Fruit fly (Drosophila melanogaster) whole organism, embryonic: ENCODE results near the gene scrt.
A peak's percentile ranks its signal among the peaks of the same experiment; 100 is the strongest.

ENCODE experiments used
- Ada2b ChIP-seq: fragments of 200-800 bp; sonication (Bioruptor generic); IDR thresholded peaks from 2 replicates; pipeline ENCODE4 v1.3.6; 2022; ENCODE audit warnings: missing biosample characterization, missing genetic modification characterization
- Adf1 ChIP-seq: fragments of 200-800 bp; sonication (Bioruptor generic); IDR thresholded peaks from 2 replicates; pipeline ENCODE4 v1.3.6; 2022; ENCODE audit warnings: missing biosample characterization, missing genetic modification characterization
- CG10366 ChIP-seq: fragments of 200-800 bp; sonication (Bioruptor generic); IDR thresholded peaks from 2 replicates; pipeline ENCODE4 v1.3.6; 2022; ENCODE audit warnings: missing biosample characterization, missing genetic modification characterization
- CG10959 ChIP-seq: fragments of 200-800 bp; sonication (Bioruptor generic); IDR thresholded peaks from 2 replicates; pipeline ENCODE4 v1.3.6; 2022; ENCODE audit warnings: missing biosample characterization, missing genetic modification characterization
- CG12769 ChIP-seq: fragments of 200-800 bp; sonication (Bioruptor generic); optimal IDR thresholded peaks from 2 replicates; lab custom pipeline; 2019; ENCODE audit warnings: missing biosample characterization, mild to moderate bottlenecking, missing genetic modification characterization, moderate library complexity
- CG12942 ChIP-seq: fragments of 200-800 bp; sonication (Bioruptor generic); optimal IDR thresholded peaks from 3 replicates; lab custom pipeline; 2016; ENCODE audit warnings: missing biosample characterization, missing genetic modification characterization
- CG14710 ChIP-seq: fragments of 200-800 bp; sonication (Bioruptor generic); optimal IDR thresholded peaks from 3 replicates; lab custom pipeline; 2019; ENCODE audit warnings: missing biosample characterization, mild to moderate bottlenecking, missing genetic modification characterization, moderate library complexity
- CG1529 ChIP-seq: fragments of 200-800 bp; sonication (Bioruptor generic); optimal IDR thresholded peaks from 3 replicates; lab custom pipeline; 2018; ENCODE audit warnings: missing biosample characterization, missing genetic modification characterization
- CG15601 ChIP-seq: fragments of 200-800 bp; sonication (Bioruptor generic); optimal IDR thresholded peaks from 3 replicates; lab custom pipeline; 2019; ENCODE audit warnings: missing biosample characterization, mild to moderate bottlenecking, missing genetic modification characterization, moderate library complexity
- CG1602 ChIP-seq: fragments of 200-800 bp; sonication (Bioruptor generic); optimal IDR thresholded peaks from 3 replicates; lab custom pipeline; 2016; ENCODE audit warnings: missing biosample characterization, missing genetic modification characterization
- CG1603 ChIP-seq: fragments of 200-800 bp; sonication (Bioruptor generic); optimal IDR thresholded peaks from 2 replicates; lab custom pipeline; 2019; ENCODE audit warnings: missing biosample characterization, mild to moderate bottlenecking, missing genetic modification characterization, moderate library complexity
- CG17829 ChIP-seq: fragments of 200-800 bp; optimal IDR thresholded peaks from 2 replicates; lab custom pipeline; 2019; ENCODE audit warnings: missing biosample characterization, mild to moderate bottlenecking, missing genetic modification characterization, moderate library complexity
- CG2116 ChIP-seq: fragments of 200-800 bp; sonication (Bioruptor generic); optimal IDR thresholded peaks from 3 replicates; lab custom pipeline; 2018; ENCODE audit warnings: missing biosample characterization, mild to moderate bottlenecking, missing genetic modification characterization
- CG31224 ChIP-seq: fragments of 200-800 bp; sonication (Bioruptor generic); IDR thresholded peaks from 2 replicates; pipeline ENCODE4 v1.3.6; 2022; ENCODE audit warnings: missing biosample characterization, missing genetic modification characterization
- CG32767 ChIP-seq: fragments of 200-800 bp; sonication (Bioruptor generic); IDR thresholded peaks from 2 replicates; pipeline ENCODE4 v1.3.6; 2022; ENCODE audit warnings: missing biosample characterization, missing genetic modification characterization
- CG32772 ChIP-seq: fragments of 200-800 bp; sonication (Bioruptor generic); IDR thresholded peaks from 2 replicates; pipeline ENCODE4 v1.3.6; 2022; ENCODE audit warnings: missing biosample characterization, missing genetic modification characterization
- CG4820 ChIP-seq: fragments of 200-800 bp; sonication (Bioruptor generic); optimal IDR thresholded peaks from 3 replicates; lab custom pipeline; 2016; ENCODE audit warnings: missing biosample characterization, missing genetic modification characterization
- CG5953 ChIP-seq: fragments of 200-800 bp; sonication (Bioruptor generic); IDR thresholded peaks from 2 replicates; pipeline ENCODE4 v1.3.6; 2022; ENCODE audit warnings: missing biosample characterization, missing genetic modification characterization
- CG7786 ChIP-seq: fragments of 200-800 bp; sonication (Bioruptor generic); optimal IDR thresholded peaks from 2 replicates; lab custom pipeline; 2016; ENCODE audit warnings: missing biosample characterization, missing genetic modification characterization
- CG8388 ChIP-seq: fragments of 200-800 bp; sonication (Bioruptor generic); optimal IDR thresholded peaks from 2 replicates; lab custom pipeline; 2019; ENCODE audit warnings: missing biosample characterization, mild to moderate bottlenecking, missing genetic modification characterization, moderate library complexity
- CG8765 ChIP-seq: fragments of 200-800 bp; sonication (Bioruptor generic); IDR thresholded peaks from 2 replicates; pipeline ENCODE4 v1.3.6; 2022; ENCODE audit warnings: missing biosample characterization, missing genetic modification characterization
- CkIIα-i1 ChIP-seq: fragments of 200-800 bp; sonication (Bioruptor generic); IDR thresholded peaks from 2 replicates; pipeline ENCODE4 v1.3.6; 2022; ENCODE audit warnings: missing biosample characterization, missing genetic modification characterization
- D19A ChIP-seq: fragments of 200-800 bp; optimal IDR thresholded peaks from 3 replicates; lab custom pipeline; 2019; ENCODE audit warnings: missing biosample characterization, mild to moderate bottlenecking, missing genetic modification characterization, moderate library complexity
- E2f1 ChIP-seq: fragments of 200-800 bp; sonication (Bioruptor generic); IDR thresholded peaks from 2 replicates; pipeline ENCODE4 v1.3.6; 2022; ENCODE audit warnings: missing biosample characterization, missing genetic modification characterization
- E2f2 ChIP-seq: fragments of 200-800 bp; sonication (Bioruptor generic); IDR thresholded peaks from 2 replicates; pipeline ENCODE4 v1.3.6; 2022; ENCODE audit warnings: missing biosample characterization, missing genetic modification characterization
- Ets97D ChIP-seq: fragments of 200-800 bp; sonication (Bioruptor generic); optimal IDR thresholded peaks from 3 replicates; lab custom pipeline; 2016; ENCODE audit warnings: missing biosample characterization, missing genetic modification characterization
- HmgD ChIP-seq: fragments of 200-800 bp; sonication (Bioruptor generic); optimal IDR thresholded peaks from 3 replicates; lab custom pipeline; 2016; ENCODE audit warnings: missing biosample characterization, missing genetic modification characterization
- Hmr ChIP-seq: fragments of 200-800 bp; sonication (Bioruptor generic); optimal IDR thresholded peaks from 3 replicates; lab custom pipeline; 2017; ENCODE audit warnings: mild to moderate bottlenecking, missing biosample characterization, missing genetic modification reagents, missing genetic modification characterization
- Lim3 ChIP-seq: fragments of 200-800 bp; sonication (Bioruptor generic); IDR thresholded peaks from 2 replicates; pipeline ENCODE4 v1.3.6; 2022; ENCODE audit warnings: missing biosample characterization, missing genetic modification characterization
- Myb ChIP-seq: fragments of 200-800 bp; sonication (Bioruptor generic); optimal IDR thresholded peaks from 2 replicates; lab custom pipeline; 2016; ENCODE audit warnings: missing biosample characterization, missing genetic modification characterization
- cad ChIP-seq: fragments of >200 bp; optimal IDR thresholded peaks from 2 replicates; lab custom pipeline; 2017; ENCODE audit warnings: missing biosample characterization, missing genetic modification characterization
- caup ChIP-seq: fragments of 200-800 bp; sonication (Bioruptor generic); optimal IDR thresholded peaks from 3 replicates; lab custom pipeline; 2017; ENCODE audit warnings: missing biosample characterization, mild to moderate bottlenecking, missing genetic modification characterization, moderate library complexity; ENCODE audit not compliant: severe bottlenecking
- esg ChIP-seq: fragments of 200-800 bp; sonication (Bioruptor generic); conservative IDR thresholded peaks from 2 replicates; pipeline ENCODE4 v1.3.6; 2022; ENCODE audit warnings: missing biosample characterization, missing genetic modification characterization
- fd102C ChIP-seq: fragments of 200-800 bp; sonication (Bioruptor generic); optimal IDR thresholded peaks from 2 replicates; lab custom pipeline; 2018; ENCODE audit warnings: missing biosample characterization, mild to moderate bottlenecking, missing genetic modification characterization, moderate library complexity
- oc ChIP-seq: fragments of 200-800 bp; sonication (Bioruptor generic); optimal IDR thresholded peaks from 2 replicates; lab custom pipeline; 2018; ENCODE audit warnings: missing biosample characterization, mild to moderate bottlenecking, missing genetic modification characterization, moderate library complexity
- otp ChIP-seq: fragments of 200-800 bp; sonication (Bioruptor generic); IDR thresholded peaks from 3 replicates; pipeline ENCODE4, ENCODE4 v1.3.6; 2022; ENCODE audit warnings: missing biosample characterization, missing genetic modification characterization
- p53 ChIP-seq: fragments of 200-800 bp; sonication (Bioruptor generic); optimal IDR thresholded peaks from 2 replicates; lab custom pipeline; 2016; ENCODE audit warnings: missing biosample characterization, missing genetic modification characterization
- pros ChIP-seq: fragments of 200-800 bp; sonication (Bioruptor generic); optimal IDR thresholded peaks from 3 replicates; lab custom pipeline; 2019; ENCODE audit warnings: missing biosample characterization, mild to moderate bottlenecking, missing genetic modification characterization, moderate library complexity
- repo ChIP-seq: fragments of 200-800 bp; sonication (Bioruptor generic); optimal IDR thresholded peaks from 2 replicates; lab custom pipeline; 2016; ENCODE audit warnings: missing biosample characterization, missing genetic modification characterization
- sd ChIP-seq: fragments of 200-800 bp; sonication (Bioruptor generic); optimal IDR thresholded peaks from 3 replicates; lab custom pipeline; 2018; ENCODE audit warnings: missing biosample characterization, mild to moderate bottlenecking, missing genetic modification characterization, moderate library complexity
- sens ChIP-seq: fragments of 200-800 bp; sonication (Bioruptor generic); peaks from one replicate; lab custom pipeline; 2016; ENCODE audit warnings: missing biosample characterization, missing genetic modification characterization
- sisA ChIP-seq: fragments of 200-800 bp; sonication (Bioruptor generic); IDR thresholded peaks from 2 replicates; pipeline ENCODE4 v1.3.6; 2022; ENCODE audit warnings: missing biosample characterization, missing genetic modification characterization
- stc ChIP-seq: fragments of 200-800 bp; sonication (Bioruptor generic); IDR thresholded peaks from 2 replicates; pipeline ENCODE4 v1.3.6; 2022; ENCODE audit warnings: missing biosample characterization, missing genetic modification characterization
- stwl ChIP-seq: fragments of 200-800 bp; sonication (Bioruptor generic); optimal IDR thresholded peaks from 3 replicates; lab custom pipeline; 2018; ENCODE audit warnings: missing biosample characterization, mild to moderate bottlenecking, missing genetic modification characterization, moderate library complexity
- sug ChIP-seq: fragments of 200-800 bp; optimal IDR thresholded peaks from 2 replicates; lab custom pipeline; 2019; ENCODE audit warnings: missing biosample characterization, mild to moderate bottlenecking, missing genetic modification characterization, moderate library complexity
- tin ChIP-seq: fragments of 200-800 bp; sonication (Bioruptor generic); optimal IDR thresholded peaks from 3 replicates; lab custom pipeline; 2016; ENCODE audit warnings: missing biosample characterization, missing genetic modification characterization
- tup ChIP-seq: fragments of 200-800 bp; sonication (Bioruptor generic); optimal IDR thresholded peaks from 2 replicates; lab custom pipeline; 2016; ENCODE audit warnings: missing biosample characterization, mild to moderate bottlenecking, missing genetic modification characterization, moderate library complexity
- tx ChIP-seq: fragments of 200-800 bp; sonication (Bioruptor generic); optimal IDR thresholded peaks from 2 replicates; lab custom pipeline; 2016; ENCODE audit warnings: missing biosample characterization, missing genetic modification characterization
- wdn ChIP-seq: fragments of 200-800 bp; sonication (Bioruptor generic); IDR thresholded peaks from 2 replicates; pipeline ENCODE4 v1.3.6; 2022; ENCODE audit warnings: missing biosample characterization, missing genetic modification characterization
- zen ChIP-seq: fragments of 200-800 bp; sonication (Bioruptor generic); optimal IDR thresholded peaks from 3 replicates; lab custom pipeline; 2018; ENCODE audit warnings: missing biosample characterization, mild to moderate bottlenecking, missing genetic modification characterization, moderate library complexity
- zf30C ChIP-seq: fragments of 200-800 bp; sonication (Bioruptor generic); optimal IDR thresholded peaks from 3 replicates; lab custom pipeline; 2018; ENCODE audit warnings: missing biosample characterization, mild to moderate bottlenecking, missing genetic modification characterization

Gene scrt

DNA sequence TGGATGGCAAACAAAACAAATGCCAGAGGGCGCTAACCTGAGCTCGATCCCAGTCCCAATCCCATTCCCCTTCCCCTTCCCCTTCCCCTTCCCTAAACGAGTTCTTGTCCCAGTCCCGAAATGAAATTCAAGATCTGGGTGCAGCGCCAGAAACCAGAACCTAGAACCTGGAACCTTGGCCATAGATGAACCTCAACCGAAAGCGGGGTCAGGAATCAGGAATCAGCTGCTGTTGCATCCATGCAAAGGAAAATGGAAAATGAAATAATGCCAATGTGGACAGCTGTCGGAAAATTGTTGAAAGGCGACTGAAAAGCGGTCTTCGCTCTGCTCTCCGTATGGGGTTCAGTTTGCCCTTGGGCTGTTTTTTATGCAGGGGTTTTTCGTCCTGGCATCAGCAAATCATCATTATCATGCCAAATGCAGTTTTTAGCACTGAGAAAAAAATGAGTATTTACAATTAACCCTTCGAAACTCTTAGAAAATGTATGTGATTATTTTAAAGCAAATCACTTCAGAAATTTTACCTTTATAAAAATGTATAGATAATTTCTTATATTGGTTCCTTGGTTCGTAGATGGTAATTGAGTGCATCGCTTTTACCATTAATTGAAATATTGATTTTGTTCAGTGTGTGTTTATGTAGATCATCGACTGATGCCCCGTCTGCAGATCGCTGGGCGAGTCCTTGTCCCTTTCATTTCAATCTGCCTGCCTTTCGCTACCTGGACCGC is 5.9 kb upstream of the scrt start (continued):
- TF ChIP-seq CG10959 (GFP tag; lab: Robert Waterston, UW) (peak; percentile 63), D19A (peak; percentile 51), pros (GFP tag; lab: Kevin White, UChicago) (peak; percentile 90), zf30C (GFP tag; lab: Kevin White, UChicago) (peak; percentile 93), CG32772 (GFP tag; lab: Robert Waterston, UW) (no peak), CG8388 (GFP tag; lab: Kevin White, UChicago) (peak; percentile 33), stwl (tag; lab: Kevin White, UChicago) (peak; percentile 27), CG1603 (tag; lab: Kevin White, UChicago) (peak; percentile 16), sd (tag; lab: Kevin White, UChicago) (no peak), CkIIα-i1 (GFP tag; lab: Robert Waterston, UW) (no peak), tx (GFP tag; lab: Kevin White, UChicago) (no peak), CG10366 (GFP tag; lab: Robert Waterston, UW) (no peak), wdn (GFP tag; lab: Robert Waterston, UW) (no peak), stc (no peak), tin (GFP tag; lab: Kevin White, UChicago) (peak; percentile 23), sug (tag; lab: Kevin White, UChicago) (no peak), zen (tag; lab: Kevin White, UChicago) (peak; percentile 90), p53 (GFP tag; lab: Kevin White, UChicago) (no peak), CG31224 (GFP tag; lab: Robert Waterston, UW) (no peak), CG14710 (tag; lab: Kevin White, UChicago) (peak; percentile 77), CG32767 (no peak), HmgD (GFP tag; lab: Kevin White, UChicago) (no peak), Hmr (GFP tag; lab: Kevin White, UChicago) (no peak), repo (GFP tag; lab: Kevin White, UChicago) (no peak), CG7786 (no peak), sisA (no peak), E2f1 (no peak), oc (no peak), CG1602 (GFP tag; lab: Kevin White, UChicago) (peak; percentile 5), CG12769 (tag; lab: Kevin White, UChicago) (no peak), otp (GFP tag; lab: Robert Waterston, UW) (no peak), Ets97D (GFP tag; lab: Kevin White, UChicago) (no peak), CG1529 (GFP tag; lab: Kevin White, UChicago) (peak; percentile 33), tup (GFP tag; lab: Kevin White, UChicago) (no peak), CG8765 (GFP tag; lab: Robert Waterston, UW) (peak; percentile 52; the same call in 1 of the 2 replicates), esg (GFP tag; lab: Robert Waterston, UW) (no peak), E2f2 (GFP tag; lab: Robert Waterston, UW) (no peak), Lim3 (GFP tag; lab: Robert Waterston, UW) (no peak), Adf1 (GFP tag; lab: Robert Waterston, UW) (no peak), fd102C (GFP tag; lab: Kevin White, UChicago) (peak; percentile 39), Ada2b (no peak), CG2116 (GFP tag; lab: Kevin White, UChicago) (no peak), sens (GFP tag; lab: Kevin White, UChicago) (peak; percentile 85), CG17829 (tag; lab: Kevin White, UChicago) (peak; percentile 62), cad (no peak), CG12942 (GFP tag; lab: Kevin White, UChicago) (no peak), Myb (GFP tag; lab: Kevin White, UChicago) (no peak), CG5953 (GFP tag; lab: Robert Waterston, UW) (no peak), CG15601 (tag; lab: Kevin White, UChicago) (peak; percentile 29), CG4820 (GFP tag; lab: Kevin White, UChicago) (peak; percentile 12), caup (GFP tag; lab: Kevin White, UChicago) (no peak)
